Fruit fly (Drosophila melanogaster): Measurements from ENCODE around the gene pum.

pum gene

dm6 chr3R:9258252-9259225, 21.1 kb upstream of the pum start, which contains the start of the genes Ibf2 and Ibf1 (continued):
- no peak for TF ChIP-seq sens-2 (GFP tag; IDR thresholded peaks at IDR 0.05)
- TF ChIP-seq CG1024 (GFP tag; IDR thresholded peaks at IDR 0.05): no peak
- no peak for TF ChIP-seq Dip3 (GFP tag; optimal IDR thresholded peaks at IDR 0.05)
- TF ChIP-seq nerfin-2 (GFP tag; IDR thresholded peaks at IDR 0.05; ENCODE audit: partially characterized antibody): peak; percentile 81
- TF ChIP-seq Doc3 (GFP tag; IDR thresholded peaks at IDR 0.05; ENCODE audit: partially characterized antibody): peak; percentile 72
- no peak for TF ChIP-seq CG8388 (GFP tag; optimal IDR thresholded peaks at IDR 0.05)
- TF ChIP-seq CG8765 (GFP tag; IDR thresholded peaks at IDR 0.05): no peak
- TF ChIP-seq gsb (GFP tag; IDR thresholded peaks at IDR 0.05): no peak
- peak; percentile 56 for TF ChIP-seq sens (GFP tag)
- TF ChIP-seq usp (GFP tag; optimal IDR thresholded peaks at IDR 0.05): no peak
- TF ChIP-seq dimm (GFP tag; IDR thresholded peaks at IDR 0.05): no peak
- TF ChIP-seq YL-1 (GFP tag; optimal IDR thresholded peaks at IDR 0.05): no peak
- no peak for TF ChIP-seq yki (optimal IDR thresholded peaks at IDR 0.05)
- no peak for TF ChIP-seq Bteb2 (GFP tag; optimal IDR thresholded peaks at IDR 0.05)
- no peak for TF ChIP-seq Taf1 (GFP tag; IDR thresholded peaks at IDR 0.05)
- no peak for TF ChIP-seq CG10654 (GFP tag; optimal IDR thresholded peaks at IDR 0.05)
- no peak for TF ChIP-seq Bdp1 (GFP tag; optimal IDR thresholded peaks at IDR 0.05)
- no peak for TF ChIP-seq wek (GFP tag; optimal IDR thresholded peaks at IDR 0.05)
- no peak for TF ChIP-seq CG9215 (GFP tag; IDR thresholded peaks at IDR 0.05)
- TF ChIP-seq az2 (GFP tag; optimal IDR thresholded peaks at IDR 0.05): no peak
- TF ChIP-seq CoRest (tag; optimal IDR thresholded peaks at IDR 0.05): peak; percentile 31
- TF ChIP-seq sima (GFP tag; optimal IDR thresholded peaks at IDR 0.05): no peak
- no peak for TF ChIP-seq fru (optimal IDR thresholded peaks at IDR 0.05)
- no peak for TF ChIP-seq Sin3A (optimal IDR thresholded peaks at IDR 0.05)
- no peak for TF ChIP-seq CG13424 (tag; optimal IDR thresholded peaks at IDR 0.05)
- no peak for TF ChIP-seq CG16779 (GFP tag; IDR thresholded peaks at IDR 0.05)
- no peak for TF ChIP-seq CG30403 (GFP tag; optimal IDR thresholded peaks at IDR 0.05)
- TF ChIP-seq Aef1 (GFP tag; IDR thresholded peaks at IDR 0.05): no peak
- TF ChIP-seq NfI (GFP tag; optimal IDR thresholded peaks at IDR 0.05): no peak
- peak; percentile 92 for TF ChIP-seq nerfin-1 (tag; optimal IDR thresholded peaks at IDR 0.05)
- no peak for TF ChIP-seq Mad (GFP tag; optimal IDR thresholded peaks at IDR 0.05)
- no peak for TF ChIP-seq CG12744 (GFP tag; optimal IDR thresholded peaks at IDR 0.05)
- TF ChIP-seq zen2 (GFP tag; IDR thresholded peaks at IDR 0.05; ENCODE audit: partially characterized antibody): peak; percentile 45; the same call in 2 of the 3 replicates
- TF ChIP-seq ssp (GFP tag; IDR thresholded peaks at IDR 0.05): no peak
- TF ChIP-seq CG9437 (GFP tag; optimal IDR thresholded peaks at IDR 0.05): peak; percentile 70
- no peak for TF ChIP-seq CkIIα-i1 (GFP tag; IDR thresholded peaks at IDR 0.05)
- no peak for TF ChIP-seq CG15696 (tag; optimal IDR thresholded peaks at IDR 0.05)
- TF ChIP-seq HHEX (GFP tag; optimal IDR thresholded peaks at IDR 0.05): no peak
- TF ChIP-seq Drgx (GFP tag; IDR thresholded peaks at IDR 0.05): no peak
- TF ChIP-seq tup (GFP tag; optimal IDR thresholded peaks at IDR 0.05): no peak
- TF ChIP-seq phol (tag; optimal IDR thresholded peaks at IDR 0.05): peak; percentile 89
- TF ChIP-seq pum (GFP tag; optimal IDR thresholded peaks at IDR 0.05): no peak
- TF ChIP-seq CG30431 (GFP tag; optimal IDR thresholded peaks at IDR 0.05): no peak
- TF ChIP-seq CG15479 (GFP tag; optimal IDR thresholded peaks at IDR 0.05): peak; percentile 41
- TF ChIP-seq ems (GFP tag; optimal IDR thresholded peaks at IDR 0.05): no peak
- no peak for TF ChIP-seq Gug (GFP tag; IDR thresholded peaks at IDR 0.05)
- no peak for TF ChIP-seq Hr78 (GFP tag; optimal IDR thresholded peaks at IDR 0.05)
- TF ChIP-seq Hr3 (GFP tag; optimal IDR thresholded peaks at IDR 0.05): no peak
- TF ChIP-seq Ssrp (tag; optimal IDR thresholded peaks at IDR 0.05): no peak
- TF ChIP-seq kni (GFP tag; optimal IDR thresholded peaks at IDR 0.05): no peak
- TF ChIP-seq CG13894 (tag; optimal IDR thresholded peaks at IDR 0.05): no peak
